Fruit fly (Drosophila melanogaster) S2 (cell line): ENCODE results near the gene CG10859.
A peak's percentile ranks its signal among the peaks of the same experiment; 100 is the strongest.

Experiments
- CG8478 ChIP-seq: fragments of >200 bp; optimal IDR thresholded peaks from 2 replicates; lab custom pipeline; 2018
- CTCF ChIP-seq, 2 experiments: fragments of >200 bp; optimal IDR thresholded peaks; 2 replicates each; lab custom pipeline; 2018

- TF ChIP-seq CG8478 (lab: Kevin White, UChicago) = no peak
- peak in 1 of 2 experiments; percentile 46 for TF ChIP-seq CTCF (optimal IDR thresholded peaks at IDR 0.05; lab: Kevin White, UChicago)
These were observed 3.6 kb downstream of the CG10859 start, which contains the start of gene RpL24 for dm6 chr2L:13394903-13395302.
